Worm (Caenorhabditis elegans): ENCODE data around the gene R10E4.3.

DNA sequence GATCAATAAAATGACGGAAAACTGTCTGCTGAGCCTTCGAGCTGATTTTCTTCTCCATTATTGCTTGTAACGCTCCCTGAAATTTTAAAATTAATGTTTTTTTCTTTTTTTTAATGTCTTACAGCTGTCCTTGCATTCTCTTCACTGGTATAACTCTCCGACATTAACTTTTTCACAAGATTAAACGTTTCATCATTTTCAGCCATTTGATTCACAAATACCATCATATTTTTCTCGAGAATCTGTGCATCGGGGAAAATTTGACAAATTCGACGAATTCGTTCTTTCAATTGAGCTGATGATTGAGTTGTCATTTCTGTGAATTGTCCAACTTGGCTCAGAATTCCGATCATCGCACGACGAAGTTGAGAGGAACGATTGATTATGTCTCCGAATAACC lies 22.0 kb upstream of the R10E4.3 start:
- no peak for TF ChIP-seq ama-1 (optimal IDR thresholded peaks at IDR 0.05)
- TF ChIP-seq tra-4 (tag; optimal IDR thresholded peaks at IDR 0.05), result no peak
- TF ChIP-seq ceh-13 (GFP tag; optimal IDR thresholded peaks at IDR 0.05), result no peak
- no peak for TF ChIP-seq tbx-11 (GFP tag; IDR thresholded peaks at IDR 0.05)

Measured in whole organism, early embryonic.